Fruit fly (Drosophila melanogaster) Kc167 (cell line): ENCODE results near the gene Mical.

Source experiments
- psq ChIP-seq: fragments of >200 bp; optimal IDR thresholded peaks from 2 replicates; lab custom pipeline; 2017; ENCODE audit warnings: missing external identifiers
- ttk ChIP-seq: sonication (Bioruptor generic); optimal IDR thresholded peaks from 2 replicates; lab custom pipeline; 2017; ENCODE audit warnings: missing external identifiers

DNA sequence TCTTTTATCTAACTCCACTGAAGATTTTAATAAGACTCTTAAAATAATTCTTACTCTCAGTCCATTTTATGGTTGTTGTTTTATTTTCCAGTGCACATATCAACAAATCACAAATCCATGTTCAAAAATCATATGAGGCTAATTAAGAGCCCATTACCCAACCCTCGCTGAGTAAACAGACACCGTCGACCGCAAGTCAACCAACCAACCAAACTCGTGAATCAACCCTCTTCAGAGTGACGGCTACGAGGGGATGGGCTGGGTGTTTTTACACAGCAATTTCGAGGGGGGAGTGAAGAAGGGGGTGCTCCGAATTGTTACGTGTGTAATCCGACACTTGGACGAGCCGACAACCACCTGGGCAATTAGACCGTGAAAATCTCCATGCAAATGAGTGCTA is 26.1 kb upstream of the Mical start:
- TF ChIP-seq ttk (lab: Kevin White, UChicago): no peak
- no peak for TF ChIP-seq psq (lab: Kevin White, UChicago)
